Worm (Caenorhabditis elegans): Measurements from ENCODE around the gene npp-16.

ce11 chrIII:11948437-11948836 is 32.7 kb downstream of the npp-16 start:
- TF ChIP-seq unc-62 (GFP tag; optimal IDR thresholded peaks at IDR 0.05), result no peak
- TF ChIP-seq snpc-4 (GFP tag; optimal IDR thresholded peaks at IDR 0.05), result no peak
- no peak for TF ChIP-seq snpc-4 (tag; optimal IDR thresholded peaks at IDR 0.05)
- TF ChIP-seq F10E7.11 (tag; optimal IDR thresholded peaks at IDR 0.05), result no peak
- TF ChIP-seq cebp-2 (GFP tag; IDR thresholded peaks at IDR 0.05), result no peak
- no peak for TF ChIP-seq let-526 (GFP tag; IDR thresholded peaks at IDR 0.05)
- no peak for TF ChIP-seq aptf-2 (GFP tag; conservative IDR thresholded peaks at IDR 0.05)
- TF ChIP-seq xnd-1 (tag; optimal IDR thresholded peaks at IDR 0.05), result no peak
- no peak for TF ChIP-seq mcd-1 (GFP tag; IDR thresholded peaks at IDR 0.05)

Data from whole organism, young adult.